Fruit fly (Drosophila melanogaster) S2 (cell line): ENCODE measurements around the gene PH4alphaNE3.

Experiments used
- CG8478 ChIP-seq: fragments of >200 bp; optimal IDR thresholded peaks from 2 replicates; lab custom pipeline; 2018
- CTCF ChIP-seq, 2 experiments: fragments of >200 bp; optimal IDR thresholded peaks; 2 replicates each; lab custom pipeline; 2018

DNA sequence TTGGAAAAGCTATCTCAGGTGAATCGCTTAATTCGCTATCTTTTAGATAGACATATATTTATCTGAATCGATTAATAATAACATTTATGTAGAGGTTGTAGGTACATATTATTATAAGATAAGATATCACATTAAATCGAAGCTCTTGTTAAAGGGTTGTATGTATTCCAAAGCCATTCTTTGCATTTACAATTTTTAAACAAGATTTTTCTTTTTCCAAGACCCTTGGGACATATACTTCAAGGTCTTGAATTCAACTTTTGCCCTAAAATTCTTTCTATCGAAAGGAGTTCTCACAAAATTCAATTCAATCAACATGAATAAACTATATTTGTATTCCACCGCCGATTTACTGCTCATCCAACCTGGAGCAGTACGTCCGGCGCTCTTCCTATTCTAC is 44.9 kb downstream of the PH4alphaNE3 start, which contains the start of gene CG34432:
- no peak for TF ChIP-seq CTCF (optimal IDR thresholded peaks at IDR 0.05; lab: Kevin White, UChicago)
- TF ChIP-seq CG8478 (lab: Kevin White, UChicago), result no peak
